Worm (Caenorhabditis elegans): ENCODE results near the gene str-6.

DNA sequence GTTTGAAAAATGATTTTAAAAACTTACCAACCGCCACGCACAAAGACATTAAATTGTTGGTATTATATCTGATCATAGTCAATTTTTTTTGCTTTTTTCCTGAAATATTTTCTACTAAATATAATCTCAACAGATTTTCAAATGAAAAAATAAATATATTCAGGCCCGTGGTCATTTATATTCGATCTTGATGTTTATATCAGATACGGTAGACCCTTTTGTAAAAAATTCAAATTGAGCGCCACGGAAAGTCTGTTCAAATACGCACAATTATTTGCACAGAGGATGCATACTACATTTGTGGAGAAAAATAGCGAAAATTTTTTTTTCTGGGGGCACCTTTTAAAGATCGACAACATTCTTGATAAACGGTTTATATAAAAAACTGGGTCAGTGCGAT is 42.4 kb upstream of the str-6 start, which contains the start of gene T26E4.4:
- TF ChIP-seq klf-2 (GFP tag; conservative IDR thresholded peaks at IDR 0.05) (no peak), cog-1 (tag; optimal IDR thresholded peaks at IDR 0.05) (no peak), flt-1 (GFP tag; IDR thresholded peaks at IDR 0.05) (no peak), tab-1 (GFP tag; IDR thresholded peaks at IDR 0.05) (no peak), med-1 (GFP tag; optimal IDR thresholded peaks at IDR 0.05; ENCODE audit: insufficient read depth) (no peak), T22C8.4 (GFP tag; IDR thresholded peaks at IDR 0.05) (no peak), ref-1 (GFP tag; conservative IDR thresholded peaks at IDR 0.05) (no peak), ztf-23 (GFP tag; IDR thresholded peaks at IDR 0.05) (no peak)

Measured in whole organism, midembryonic.